Fruit fly (Drosophila melanogaster) whole organism, prepupa: ENCODE results near the gene Vha100-4.

Experiments used
- Blimp-1 ChIP-seq: fragments of 200-800 bp; sonication (Bioruptor generic); optimal IDR thresholded peaks from 3 replicates; lab custom pipeline; 2017; ENCODE audit warnings: missing biosample characterization, missing genetic modification characterization, mild to moderate bottlenecking, moderate library complexity, missing genetic modification reagents
- CG10669 ChIP-seq: fragments of 200-800 bp; sonication (Bioruptor generic); optimal IDR thresholded peaks from 3 replicates; lab custom pipeline; 2018; ENCODE audit warnings: missing biosample characterization, mild to moderate bottlenecking, missing genetic modification characterization, moderate library complexity
- CG11762 ChIP-seq: fragments of 200-800 bp; sonication (Bioruptor generic); optimal IDR thresholded peaks from 3 replicates; lab custom pipeline; 2016; ENCODE audit warnings: missing biosample characterization, missing genetic modification characterization; ENCODE audit not compliant: insufficient read depth
- CG15336 ChIP-seq: fragments of 200-800 bp; sonication (Bioruptor generic); IDR thresholded peaks from 2 replicates; pipeline ENCODE4 v1.3.6; 2022; ENCODE audit warnings: missing biosample characterization, missing genetic modification characterization
- CG1621 ChIP-seq: fragments of 200-800 bp; sonication (Bioruptor generic); optimal IDR thresholded peaks from 3 replicates; lab custom pipeline; 2018; ENCODE audit warnings: missing biosample characterization, mild to moderate bottlenecking, missing genetic modification characterization
- CG31627 ChIP-seq: fragments of 200-800 bp; sonication (Bioruptor generic); optimal IDR thresholded peaks from 3 replicates; lab custom pipeline; 2016; ENCODE audit warnings: missing biosample characterization, missing genetic modification characterization
- CG4318 ChIP-seq: fragments of 200-800 bp; sonication (Bioruptor generic); optimal IDR thresholded peaks from 3 replicates; lab custom pipeline; 2017; ENCODE audit warnings: missing biosample characterization, mild to moderate bottlenecking, missing genetic modification characterization
- CG6163 ChIP-seq: fragments of 200-800 bp; sonication (Bioruptor generic); IDR thresholded peaks from 3 replicates; pipeline ENCODE4 v1.3.6; 2022; ENCODE audit warnings: missing biosample characterization, missing genetic modification characterization
- CG7368 ChIP-seq: fragments of 200-800 bp; sonication (Bioruptor generic); optimal IDR thresholded peaks from 3 replicates; lab custom pipeline; 2016; ENCODE audit warnings: missing biosample characterization, missing genetic modification characterization
- CG8319 ChIP-seq: fragments of 200-800 bp; sonication (Bioruptor generic); optimal IDR thresholded peaks from 3 replicates; lab custom pipeline; 2016; ENCODE audit warnings: missing biosample characterization, missing genetic modification characterization
- CG8632 ChIP-seq: fragments of 200-800 bp; sonication (Bioruptor generic); optimal IDR thresholded peaks from 3 replicates; lab custom pipeline; 2016; ENCODE audit warnings: missing biosample characterization, missing genetic modification characterization
- CG9139 ChIP-seq: fragments of 200-800 bp; sonication (Bioruptor generic); optimal IDR thresholded peaks from 3 replicates; lab custom pipeline; 2017; ENCODE audit warnings: missing biosample characterization, mild to moderate bottlenecking, missing genetic modification characterization
- Eip75B ChIP-seq: fragments of 200-800 bp; sonication (Bioruptor generic); optimal IDR thresholded peaks from 3 replicates; lab custom pipeline; 2016; ENCODE audit warnings: missing biosample characterization, missing genetic modification characterization
- Eip78C ChIP-seq: fragments of 200-800 bp; sonication (Bioruptor generic); peaks from one replicate; lab custom pipeline; 2016; ENCODE audit warnings: missing biosample characterization, missing genetic modification characterization
- Eip93F ChIP-seq: fragments of 200-800 bp; sonication (Bioruptor generic); optimal IDR thresholded peaks from 2 replicates; lab custom pipeline; 2016; ENCODE audit warnings: missing biosample characterization, mild to moderate bottlenecking, missing genetic modification characterization
- Ets21C ChIP-seq: fragments of 200-800 bp; sonication (Bioruptor generic); optimal IDR thresholded peaks from 3 replicates; lab custom pipeline; 2016; ENCODE audit warnings: missing biosample characterization, missing genetic modification characterization
- Ets96B ChIP-seq: fragments of 200-800 bp; optimal IDR thresholded peaks from 2 replicates; lab custom pipeline; 2019; ENCODE audit warnings: missing biosample characterization, mild to moderate bottlenecking, missing genetic modification characterization, moderate library complexity
- Gug ChIP-seq: fragments of 200-800 bp; sonication (Bioruptor generic); IDR thresholded peaks from 2 replicates; pipeline ENCODE4 v1.3.6; 2022; ENCODE audit warnings: missing biosample characterization, missing genetic modification characterization
- Hr39 ChIP-seq: fragments of 200-800 bp; sonication (Bioruptor generic); optimal IDR thresholded peaks from 2 replicates; lab custom pipeline; 2016; ENCODE audit warnings: missing biosample characterization, missing genetic modification characterization
- Hr4 ChIP-seq: fragments of 200-800 bp; sonication (Bioruptor generic); optimal IDR thresholded peaks from 3 replicates; lab custom pipeline; 2016; ENCODE audit warnings: missing biosample characterization, missing genetic modification characterization
- Lpt ChIP-seq: fragments of 200-800 bp; sonication (Bioruptor generic); optimal IDR thresholded peaks from 3 replicates; lab custom pipeline; 2016; ENCODE audit warnings: missing biosample characterization, missing genetic modification characterization
- OdsH ChIP-seq: fragments of 200-800 bp; sonication (Bioruptor generic); optimal IDR thresholded peaks from 3 replicates; lab custom pipeline; 2016; ENCODE audit warnings: missing biosample characterization, missing genetic modification characterization
- Smox ChIP-seq: fragments of 200-800 bp; sonication (Bioruptor generic); optimal IDR thresholded peaks from 3 replicates; lab custom pipeline; 2016; ENCODE audit warnings: missing biosample characterization, missing genetic modification characterization
- Sox102F ChIP-seq: fragments of 200-800 bp; sonication (Bioruptor generic); optimal IDR thresholded peaks from 2 replicates; lab custom pipeline; 2016; ENCODE audit warnings: missing biosample characterization, mild to moderate bottlenecking, missing genetic modification characterization
- acj6 ChIP-seq: fragments of 200-800 bp; sonication (Bioruptor generic); optimal IDR thresholded peaks from 3 replicates; lab custom pipeline; 2016; ENCODE audit warnings: missing biosample characterization, missing genetic modification characterization
- cyc ChIP-seq: fragments of 200-800 bp; sonication (Bioruptor generic); optimal IDR thresholded peaks from 3 replicates; lab custom pipeline; 2016; ENCODE audit warnings: missing biosample characterization, missing genetic modification characterization
- dsx ChIP-seq: fragments of 200-800 bp; optimal IDR thresholded peaks from 3 replicates; lab custom pipeline; 2019; ENCODE audit warnings: missing biosample characterization, mild to moderate bottlenecking, missing genetic modification characterization, moderate library complexity; ENCODE audit not compliant: poor library complexity, severe bottlenecking
- eg ChIP-seq: fragments of 200-800 bp; sonication (Bioruptor generic); IDR thresholded peaks from 3 replicates; pipeline ENCODE4 v1.3.6; 2022; ENCODE audit warnings: missing biosample characterization, missing genetic modification characterization
- esn ChIP-seq: fragments of 200-800 bp; sonication (Bioruptor generic); optimal IDR thresholded peaks from 2 replicates; lab custom pipeline; 2016; ENCODE audit warnings: missing biosample characterization, mild to moderate bottlenecking, missing genetic modification characterization, moderate library complexity
- fd59A ChIP-seq: fragments of 200-800 bp; sonication (Bioruptor generic); optimal IDR thresholded peaks from 2 replicates; lab custom pipeline; 2017; ENCODE audit warnings: missing biosample characterization, mild to moderate bottlenecking, missing genetic modification characterization, missing genetic modification reagents
- fd85E ChIP-seq: fragments of 200-800 bp; sonication (Bioruptor generic); optimal IDR thresholded peaks from 3 replicates; lab custom pipeline; 2016; ENCODE audit warnings: missing biosample characterization, missing genetic modification characterization
- fkh ChIP-seq: fragments of 200-800 bp; sonication (Bioruptor generic); optimal IDR thresholded peaks from 3 replicates; lab custom pipeline; 2017; ENCODE audit warnings: missing biosample characterization, mild to moderate bottlenecking, missing genetic modification characterization, moderate library complexity
- net ChIP-seq: fragments of 200-800 bp; sonication (Bioruptor generic); optimal IDR thresholded peaks from 3 replicates; lab custom pipeline; 2016; ENCODE audit warnings: missing biosample characterization, missing genetic modification characterization
- ss ChIP-seq, 2 experiments: fragments of 200-800 bp; sonication (Bioruptor generic); optimal IDR thresholded peaks; 2 replicates in 1 of 2; 3 replicates in 1 of 2; lab custom pipeline; 2017 to 2018; ENCODE audit warnings: mild to moderate bottlenecking in 2 of 2, missing biosample characterization in 2 of 2, missing genetic modification characterization in 2 of 2, moderate library complexity in 1 of 2
- svp ChIP-seq: fragments of 200-800 bp; sonication (Bioruptor generic); peaks from one replicate; lab custom pipeline; 2016; ENCODE audit warnings: missing biosample characterization, missing genetic modification characterization
- topi ChIP-seq: fragments of 200-800 bp; sonication (Bioruptor generic); optimal IDR thresholded peaks from 3 replicates; lab custom pipeline; 2016; ENCODE audit warnings: missing biosample characterization, missing genetic modification characterization
- vri ChIP-seq: fragments of 200-800 bp; sonication (Bioruptor generic); optimal IDR thresholded peaks from 3 replicates; lab custom pipeline; 2016; ENCODE audit warnings: missing biosample characterization, mild to moderate bottlenecking, missing genetic modification characterization

The Vha100-4 gene

DNA sequence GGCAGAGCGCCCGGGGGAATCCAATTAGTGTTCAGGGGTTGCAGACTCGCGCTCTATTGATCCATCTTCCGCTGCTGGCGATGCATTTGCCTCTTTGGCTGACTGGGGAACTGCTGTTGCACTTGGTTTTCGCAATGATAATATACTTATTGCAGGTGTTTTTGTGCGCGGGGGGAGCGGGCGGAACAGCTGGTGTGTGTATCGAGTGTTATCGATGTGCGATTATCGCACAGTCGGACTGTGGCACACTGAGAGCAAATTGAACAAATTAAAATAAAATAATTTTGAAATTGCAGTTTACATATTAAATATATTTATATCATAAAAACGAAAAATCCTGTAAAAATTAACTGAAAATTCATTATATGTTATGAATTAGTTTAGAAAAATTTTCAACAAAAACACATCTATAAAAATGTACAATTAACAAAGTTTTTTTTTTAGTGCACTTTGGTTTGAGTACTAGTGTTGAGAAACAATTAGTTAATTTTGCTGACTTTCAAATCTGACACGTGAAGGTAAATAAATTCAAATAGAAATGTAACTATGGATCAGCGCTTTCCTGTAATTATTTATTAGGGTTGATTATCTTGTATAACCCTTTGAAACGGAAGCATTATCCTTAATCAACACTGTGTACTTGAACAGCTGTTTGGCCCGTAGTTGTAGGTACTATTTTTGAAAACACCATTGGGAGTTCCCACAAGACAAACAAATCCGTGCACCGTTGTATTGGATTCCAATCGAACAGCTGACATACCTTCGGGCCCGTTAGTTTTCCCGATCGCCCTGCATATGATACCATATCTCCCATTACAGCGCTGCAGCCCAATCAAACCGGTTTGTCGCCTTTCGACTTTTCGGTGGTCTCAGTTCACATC is 13.2 kb upstream of the Vha100-4 start, which contains the start of the genes Wdr37 and koko (continued):
- TF ChIP-seq eg (GFP tag; lab: Robert Waterston, UW) (peak; percentile 98), Eip93F (GFP tag; lab: Kevin White, UChicago) (peak; percentile 86), CG31627 (GFP tag; lab: Kevin White, UChicago) (peak; percentile 89), CG6163 (peak; percentile 96), fd85E (GFP tag; lab: Kevin White, UChicago) (peak; percentile 78), net (peak; percentile 93), Blimp-1 (GFP tag; lab: Kevin White, UChicago) (peak; percentile 83), Eip78C (GFP tag; lab: Kevin White, UChicago) (peak; percentile 98), CG4318 (GFP tag; lab: Kevin White, UChicago) (peak; percentile 86), CG15336 (GFP tag; lab: Robert Waterston, UW) (peak; percentile 98), svp (GFP tag; lab: Kevin White, UChicago) (peak; percentile 96), topi (GFP tag; lab: Kevin White, UChicago) (peak; percentile 89), Hr4 (peak; percentile 92), CG1621 (tag; lab: Kevin White, UChicago) (peak; percentile 82), CG7368 (peak; percentile 86), Hr39 (GFP tag; lab: Kevin White, UChicago) (peak; percentile 82), CG8632 (peak; percentile 96), dsx (GFP tag; lab: Kevin White, UChicago) (peak; percentile 94), Ets21C (GFP tag; lab: Kevin White, UChicago) (peak; percentile 82), CG11762 (GFP tag; lab: Kevin White, UChicago) (peak; percentile 95), vri (GFP tag; lab: Kevin White, UChicago) (peak; percentile 86), esn (GFP tag; lab: Kevin White, UChicago) (peak; percentile 96), fd59A (GFP tag; lab: Kevin White, UChicago) (peak; percentile 83), acj6 (GFP tag; lab: Kevin White, UChicago) (peak; percentile 96), cyc (peak; percentile 94), Smox (GFP tag; lab: Kevin White, UChicago) (peak; percentile 93), CG8319 (peak; percentile 93), OdsH (peak; percentile 97), fkh (GFP tag; lab: Kevin White, UChicago) (peak; percentile 79), CG10669 (GFP tag; lab: Kevin White, UChicago) (peak; percentile 93), Eip75B (GFP tag; lab: Kevin White, UChicago) (peak; percentile 92), Sox102F (peak; percentile 89), Gug (peak; percentile 98), ss (GFP tag; optimal IDR thresholded peaks at IDR 0.05; lab: Kevin White, UChicago) (peak; percentile 87 to 94), Ets96B (peak; percentile 98), Lpt (GFP tag; lab: Kevin White, UChicago) (peak; percentile 96)

DNA sequence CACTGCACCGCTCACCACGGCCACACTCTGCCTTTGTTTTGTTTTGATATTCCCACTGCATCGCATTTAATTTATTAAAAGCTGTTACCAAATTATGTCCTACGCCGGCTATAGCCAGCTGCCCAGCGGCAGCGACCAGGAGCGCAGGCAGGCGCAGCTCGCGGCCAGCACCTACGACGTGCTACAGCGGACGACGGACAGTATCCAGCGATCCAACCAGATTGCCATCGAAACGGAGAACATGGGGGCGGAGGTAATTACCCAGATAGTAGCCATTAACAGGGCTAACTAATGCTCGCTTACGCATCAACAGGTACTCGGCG is 10.1 kb upstream of the Vha100-4 start:
- TF ChIP-seq fd85E (GFP tag; lab: Kevin White, UChicago) (no peak), CG15336 (GFP tag; lab: Robert Waterston, UW) (no peak), CG11762 (GFP tag; lab: Kevin White, UChicago) (no peak), vri (GFP tag; lab: Kevin White, UChicago) (no peak), topi (GFP tag; lab: Kevin White, UChicago) (no peak), CG9139 (GFP tag; lab: Kevin White, UChicago) (no peak), Hr4 (no peak)
